Worm (Caenorhabditis elegans) whole organism, L2 larva: ENCODE results near the gene clec-38.
A peak's percentile ranks its signal among the peaks of the same experiment; 100 is the strongest.

ENCODE experiments used
- R02D3.7 ChIP-seq: fragments of 150-350 bp; optimal IDR thresholded peaks from 2 replicates; lab custom pipeline; 2014; ENCODE audit warnings: missing biosample characterization, missing genetic modification characterization
- Y55F3AM.14 ChIP-seq: fragments of 200-800 bp; sonication (Bioruptor generic); optimal IDR thresholded peaks from 2 replicates; lab custom pipeline; 2018; ENCODE audit warnings: mild to moderate bottlenecking, missing genetic modification characterization, missing compliant biosample characterization
- ZK546.5 ChIP-seq: sonication (generic microtip); optimal IDR thresholded peaks from 2 replicates; lab custom pipeline; 2017; ENCODE audit warnings: missing biosample characterization, missing genetic modification characterization
- alr-1 ChIP-seq: fragments of 150-350 bp; optimal IDR thresholded peaks from 2 replicates; lab custom pipeline; 2014; ENCODE audit warnings: missing biosample characterization, missing genetic modification characterization
- aly-2 ChIP-seq: fragments of 150-350 bp; optimal IDR thresholded peaks from 2 replicates; lab custom pipeline; 2014; ENCODE audit warnings: missing biosample characterization, missing genetic modification characterization
- ama-1 ChIP-seq: fragments of 150-350 bp; optimal IDR thresholded peaks from 2 replicates; lab custom pipeline; 2018; ENCODE audit warnings: inconsistent platforms
- blmp-1 ChIP-seq: sonication (generic microtip); optimal IDR thresholded peaks from 2 replicates; lab custom pipeline; 2017; ENCODE audit warnings: missing genetic modification characterization, mild to moderate bottlenecking, missing compliant biosample characterization, antibody characterized with exemption, moderate library complexity; ENCODE audit not compliant: insufficient read depth
- ceh-16 ChIP-seq: fragments of 150-350 bp; optimal IDR thresholded peaks from 2 replicates; lab custom pipeline; 2014; ENCODE audit warnings: missing biosample characterization, missing genetic modification characterization
- crh-2 ChIP-seq: sonication (generic microtip); optimal IDR thresholded peaks from 2 replicates; lab custom pipeline; 2017; ENCODE audit warnings: missing biosample characterization, missing genetic modification characterization
- dmd-4 ChIP-seq: sonication (generic microtip); optimal IDR thresholded peaks from 2 replicates; lab custom pipeline; 2017; ENCODE audit warnings: missing biosample characterization, missing genetic modification characterization
- egl-27 ChIP-seq: sonication (generic microtip); optimal IDR thresholded peaks from 3 replicates; lab custom pipeline; 2017; ENCODE audit warnings: missing biosample characterization, missing genetic modification reagents, missing genetic modification characterization
- elt-1 ChIP-seq: fragments of 150-350 bp; optimal IDR thresholded peaks from 2 replicates; lab custom pipeline; 2014; ENCODE audit warnings: missing biosample characterization, missing genetic modification characterization
- elt-3 ChIP-seq: sonication (generic microtip); optimal IDR thresholded peaks from 2 replicates; lab custom pipeline; 2017; ENCODE audit warnings: missing biosample characterization, missing genetic modification characterization
- fos-1 ChIP-seq: fragments of 150-350 bp; optimal IDR thresholded peaks from 2 replicates; lab custom pipeline; 2014; ENCODE audit warnings: missing biosample characterization, missing genetic modification characterization
- gmeb-1 ChIP-seq: fragments of 150-350 bp; optimal IDR thresholded peaks from 2 replicates; lab custom pipeline; 2014; ENCODE audit warnings: missing biosample characterization, missing genetic modification characterization
- lin-13 ChIP-seq: fragments of 150-350 bp; optimal IDR thresholded peaks from 2 replicates; lab custom pipeline; 2014; ENCODE audit warnings: missing biosample characterization, missing genetic modification reagents, missing genetic modification characterization
- mab-5 ChIP-seq: fragments of 150-350 bp; optimal IDR thresholded peaks from 2 replicates; lab custom pipeline; 2014; ENCODE audit warnings: missing biosample characterization, missing genetic modification characterization
- mbf-1 ChIP-seq: sonication (generic microtip); optimal IDR thresholded peaks from 2 replicates; lab custom pipeline; 2017; ENCODE audit warnings: missing biosample characterization, missing genetic modification characterization
- mdl-1 ChIP-seq, 2 experiments: fragments of 150-350 bp in 1 of 2; sonication (generic microtip) in 1 of 2; optimal IDR thresholded peaks; 2 replicates each; lab custom pipeline; 2017; ENCODE audit warnings: missing biosample characterization in 2 of 2, missing genetic modification characterization in 2 of 2
- nhr-10 ChIP-seq: sonication (generic microtip); optimal IDR thresholded peaks from 2 replicates; lab custom pipeline; 2017; ENCODE audit warnings: missing biosample characterization, missing genetic modification characterization
- nhr-11 ChIP-seq: fragments of 150-350 bp; optimal IDR thresholded peaks from 2 replicates; lab custom pipeline; 2014; ENCODE audit warnings: missing biosample characterization, missing genetic modification characterization
- nhr-129 ChIP-seq: fragments of 150-350 bp; optimal IDR thresholded peaks from 2 replicates; lab custom pipeline; 2014; ENCODE audit warnings: missing biosample characterization, missing genetic modification characterization
- nhr-23 ChIP-seq: fragments of 150-350 bp; optimal IDR thresholded peaks from 2 replicates; lab custom pipeline; 2014; ENCODE audit warnings: missing biosample characterization, missing genetic modification reagents, missing genetic modification characterization
- nhr-237 ChIP-seq: fragments of 150-350 bp; optimal IDR thresholded peaks from 2 replicates; lab custom pipeline; 2014; ENCODE audit warnings: missing biosample characterization, missing genetic modification characterization
- nhr-6 ChIP-seq: fragments of 150-350 bp; optimal IDR thresholded peaks from 2 replicates; lab custom pipeline; 2014; ENCODE audit warnings: missing biosample characterization, missing genetic modification characterization
- nhr-77 ChIP-seq: fragments of 150-350 bp; optimal IDR thresholded peaks from 2 replicates; lab custom pipeline; 2014; ENCODE audit warnings: missing biosample characterization, missing genetic modification characterization
- peb-1 ChIP-seq: fragments of 150-350 bp; optimal IDR thresholded peaks from 2 replicates; lab custom pipeline; 2014; ENCODE audit warnings: missing biosample characterization, missing genetic modification characterization
- sem-4 ChIP-seq: fragments of 150-350 bp; optimal IDR thresholded peaks from 2 replicates; lab custom pipeline; 2014; ENCODE audit warnings: missing biosample characterization, missing genetic modification reagents, missing genetic modification characterization
- skn-1 ChIP-seq: sonication (generic microtip); optimal IDR thresholded peaks from 2 replicates; lab custom pipeline; 2017; ENCODE audit warnings: missing biosample characterization, missing genetic modification characterization
- sma-3 ChIP-seq: sonication (generic microtip); optimal IDR thresholded peaks from 2 replicates; lab custom pipeline; 2016; ENCODE audit warnings: missing genetic modification reagents, missing genetic modification characterization, missing compliant biosample characterization
- sma-9 ChIP-seq, 2 experiments: fragments of 150-350 bp in 1 of 2; sonication (generic microtip) in 1 of 2; optimal IDR thresholded peaks; 2 replicates each; lab custom pipeline; 2014 to 2016; ENCODE audit warnings: missing genetic modification characterization in 2 of 2, mild to moderate bottlenecking in 1 of 2, missing biosample characterization in 1 of 2, missing compliant biosample characterization in 1 of 2, missing genetic modification reagents in 1 of 2, moderate library complexity in 1 of 2
- snpc-4 ChIP-seq: fragments of 150-350 bp; optimal IDR thresholded peaks from 2 replicates; lab custom pipeline; 2014; ENCODE audit warnings: missing biosample characterization, missing genetic modification characterization
- unc-39 ChIP-seq: fragments of 150-350 bp; optimal IDR thresholded peaks from 2 replicates; lab custom pipeline; 2014; ENCODE audit warnings: missing biosample characterization, missing genetic modification characterization
- unc-55 ChIP-seq: fragments of 150-350 bp; sonication (generic microtip); optimal IDR thresholded peaks from 3 replicates; lab custom pipeline; 2014; ENCODE audit warnings: missing biosample characterization, missing genetic modification reagents, missing genetic modification characterization
- ztf-1 ChIP-seq: fragments of 200-800 bp; sonication (Bioruptor generic); conservative IDR thresholded peaks from 2 replicates; pipeline ENCODE4 v1.3.6; 2022; ENCODE audit warnings: missing genetic modification characterization, missing compliant biosample characterization

Gene clec-38

ce11 chrV:16724574-16724973 is 10.8 kb downstream of the clec-38 start:
- TF ChIP-seq nhr-129 (peak; percentile 42), mdl-1 (tag; optimal IDR thresholded peaks at IDR 0.05; lab: Kevin White, UChicago) (no peak), fos-1 (tag; lab: Kevin White, UChicago) (peak; percentile 41), sma-9 (GFP tag; optimal IDR thresholded peaks at IDR 0.05; lab: Kevin White, UChicago) (peak; percentile 75), sma-9 (tag; optimal IDR thresholded peaks at IDR 0.05; lab: Kevin White, UChicago) (no peak), ZK546.5 (no peak), crh-2 (tag; lab: Kevin White, UChicago) (no peak)
- TF ChIP-seq, all 48 proteins: peak for 3

ce11 chrV:16723744-16724143 is 11.7 kb downstream of the clec-38 start, which contains the start of gene nhr-112:
nhr-112 (minus strand) TSS chrV:16723844.
- TF ChIP-seq nhr-6 (tag; lab: Kevin White, UChicago): no peak
- TF ChIP-seq crh-2 (tag; lab: Kevin White, UChicago): no peak
- no peak for TF ChIP-seq unc-55 (GFP tag; lab: Kevin White, UChicago)
- no peak for TF ChIP-seq ceh-16 (tag; lab: Kevin White, UChicago)
- no peak for TF ChIP-seq unc-39 (tag; lab: Kevin White, UChicago)
- no peak for TF ChIP-seq mab-5 (tag; lab: Kevin White, UChicago)
- TF ChIP-seq sma-3: no peak
- no peak for TF ChIP-seq sem-4 (tag; lab: Kevin White, UChicago)
- TF ChIP-seq elt-3 (tag; lab: Kevin White, UChicago): no peak
- TF ChIP-seq nhr-77 (tag; lab: Kevin White, UChicago): no peak
- TF ChIP-seq snpc-4 (tag; lab: Kevin White, UChicago): no peak
- no peak for TF ChIP-seq nhr-23 (tag; lab: Kevin White, UChicago)
- TF ChIP-seq nhr-11 (tag; lab: Kevin White, UChicago): no peak
- no peak for TF ChIP-seq alr-1 (tag; lab: Kevin White, UChicago)
- TF ChIP-seq Y55F3AM.14: no peak
- no peak for TF ChIP-seq nhr-237

ce11 chrV:16716574-16716973 is 18.8 kb downstream of the clec-38 start, which contains the start of gene srh-137:
srh-137 (minus strand) TSS chrV:16716674.
- TF ChIP-seq nhr-237: no peak
- no peak for TF ChIP-seq nhr-23 (tag; lab: Kevin White, UChicago)
- no peak for TF ChIP-seq aly-2 (tag; lab: Kevin White, UChicago)
- no peak for TF ChIP-seq nhr-10
- TF ChIP-seq skn-1 (tag; lab: Kevin White, UChicago): no peak
- no peak for TF ChIP-seq egl-27 (tag; lab: Kevin White, UChicago)
- no peak for TF ChIP-seq alr-1 (tag; lab: Kevin White, UChicago)
- TF ChIP-seq ama-1 (lab: Kevin White, UChicago): no peak
- no peak for TF ChIP-seq lin-13 (GFP tag; lab: Kevin White, UChicago)
- no peak for TF ChIP-seq sma-9 (GFP tag; optimal IDR thresholded peaks at IDR 0.05; lab: Kevin White, UChicago)
- no peak for TF ChIP-seq sma-9 (tag; optimal IDR thresholded peaks at IDR 0.05; lab: Kevin White, UChicago)
- no peak for TF ChIP-seq unc-55 (GFP tag; lab: Kevin White, UChicago)
- no peak for TF ChIP-seq sem-4 (tag; lab: Kevin White, UChicago)
- TF ChIP-seq ztf-1: no peak
- TF ChIP-seq nhr-6 (tag; lab: Kevin White, UChicago): no peak
- TF ChIP-seq gmeb-1 (tag; lab: Kevin White, UChicago): no peak
- TF ChIP-seq ceh-16 (tag; lab: Kevin White, UChicago): no peak

ce11 chrV:16713797-16714196 is 21.6 kb downstream of the clec-38 start:
- TF ChIP-seq mbf-1 (tag; lab: Kevin White, UChicago) (no peak), lin-13 (GFP tag; lab: Kevin White, UChicago) (no peak), blmp-1 (tag; lab: Kevin White, UChicago) (no peak), peb-1 (tag; lab: Kevin White, UChicago) (no peak), ztf-1 (no peak), R02D3.7 (tag; lab: Kevin White, UChicago) (no peak), elt-3 (tag; lab: Kevin White, UChicago) (no peak), nhr-23 (tag; lab: Kevin White, UChicago) (no peak), ZK546.5 (no peak), ceh-16 (tag; lab: Kevin White, UChicago) (no peak), snpc-4 (tag; lab: Kevin White, UChicago) (no peak), gmeb-1 (tag; lab: Kevin White, UChicago) (no peak), unc-55 (GFP tag; lab: Kevin White, UChicago) (no peak), alr-1 (tag; lab: Kevin White, UChicago) (no peak), nhr-129 (no peak), skn-1 (tag; lab: Kevin White, UChicago) (no peak), elt-1 (tag; lab: Kevin White, UChicago) (no peak), nhr-10 (no peak), dmd-4 (tag; lab: Kevin White, UChicago) (no peak)
